Worm (Caenorhabditis elegans) whole organism, L4/young adult: Measurements from ENCODE around the gene lrr-1.

Experiments used
- W03F9.2 ChIP-seq: fragments of 150-350 bp; optimal IDR thresholded peaks from 2 replicates; lab custom pipeline; 2014; ENCODE audit warnings: missing biosample characterization, missing genetic modification characterization
- dao-5 ChIP-seq: sonication (generic microtip); optimal IDR thresholded peaks from 2 replicates; lab custom pipeline; 2016; ENCODE audit warnings: missing genotype, missing genetic modification characterization, moderate library complexity, missing compliant biosample characterization
- him-1 ChIP-seq: sonication (generic microtip); optimal IDR thresholded peaks from 2 replicates; lab custom pipeline; 2016; ENCODE audit warnings: missing genotype, missing genetic modification reagents, missing genetic modification characterization, missing compliant biosample characterization

DNA sequence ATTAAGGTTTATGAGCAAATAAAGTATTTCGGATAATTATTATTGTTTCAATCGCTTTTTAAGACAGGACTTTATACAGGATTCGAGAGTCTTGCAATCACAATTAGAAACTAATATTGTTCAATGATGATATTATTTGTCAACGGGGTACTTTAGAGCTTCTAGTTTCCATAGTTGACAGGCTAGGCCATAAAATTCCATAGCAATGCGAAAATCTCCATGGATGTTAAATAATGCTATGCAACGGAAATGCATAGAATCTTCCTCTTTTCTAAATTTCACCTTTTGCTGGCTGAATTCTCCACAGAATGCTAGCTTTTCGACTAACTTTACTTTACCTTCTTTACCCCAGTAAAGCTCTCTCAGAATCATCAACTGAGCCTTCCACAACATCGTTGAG, 28.2 kb downstream of the lrr-1 start, which contains the start of gene F59A6.3:
- TF ChIP-seq him-1 (tag; lab: Kevin White, UChicago) (no peak), dao-5 (tag; lab: Kevin White, UChicago) (no peak), W03F9.2 (tag; lab: Kevin White, UChicago) (no peak)
